Fruit fly (Drosophila melanogaster) Kc167 (cell line): ENCODE data around the gene chas.

Experiments used
- Sin3A ChIP-seq: fragments of >200 bp; optimal IDR thresholded peaks from 2 replicates; lab custom pipeline; 2018; ENCODE audit warnings: missing external identifiers
- psq ChIP-seq: fragments of >200 bp; optimal IDR thresholded peaks from 2 replicates; lab custom pipeline; 2017; ENCODE audit warnings: missing external identifiers
- ttk ChIP-seq: sonication (Bioruptor generic); optimal IDR thresholded peaks from 2 replicates; lab custom pipeline; 2017; ENCODE audit warnings: missing external identifiers

dm6 chrX:17697266-17697665, 1.3 kb downstream of the chas start:
- TF ChIP-seq psq (lab: Kevin White, UChicago) = no peak
- TF ChIP-seq Sin3A (lab: Kevin White, UChicago) = no peak
- no peak for TF ChIP-seq ttk (lab: Kevin White, UChicago)
